Fruit fly (Drosophila melanogaster) whole organism, embryonic: ENCODE results near the gene CG43321.
A peak's percentile ranks its signal among the peaks of the same experiment; 100 is the strongest.

Experiments
- B-H1 ChIP-seq: fragments of 200-800 bp; sonication (Bioruptor generic); IDR thresholded peaks from 3 replicates; pipeline ENCODE4 v1.3.6; 2022; ENCODE audit warnings: missing biosample characterization, missing genetic modification characterization
- CG10209 ChIP-seq: fragments of 200-800 bp; sonication (Bioruptor generic); optimal IDR thresholded peaks from 3 replicates; lab custom pipeline; 2017; ENCODE audit warnings: missing biosample characterization, mild to moderate bottlenecking, missing genetic modification characterization, missing genetic modification reagents
- CG10979 ChIP-seq: fragments of 200-800 bp; sonication (Bioruptor generic); optimal IDR thresholded peaks from 2 replicates; lab custom pipeline; 2018; ENCODE audit warnings: missing biosample characterization, mild to moderate bottlenecking, missing genetic modification characterization, moderate library complexity
- CG12236 ChIP-seq: fragments of 200-800 bp; sonication (Bioruptor generic); optimal IDR thresholded peaks from 2 replicates; lab custom pipeline; 2016; ENCODE audit warnings: missing biosample characterization, missing genetic modification characterization
- CG14860 ChIP-seq: fragments of 200-800 bp; sonication (Bioruptor generic); IDR thresholded peaks from 3 replicates; pipeline ENCODE4 v1.3.6; 2022; ENCODE audit warnings: missing biosample characterization, missing genetic modification characterization; ENCODE audit not compliant: partially characterized antibody
- CG1602 ChIP-seq: fragments of 200-800 bp; sonication (Bioruptor generic); optimal IDR thresholded peaks from 3 replicates; lab custom pipeline; 2016; ENCODE audit warnings: missing biosample characterization, missing genetic modification characterization
- CG16779 ChIP-seq: fragments of 200-800 bp; sonication (Bioruptor generic); IDR thresholded peaks from 2 replicates; pipeline ENCODE4 v1.3.6; 2022; ENCODE audit warnings: missing biosample characterization, missing genetic modification characterization
- CG16813 ChIP-seq: fragments of 200-800 bp; sonication (Bioruptor generic); IDR thresholded peaks from 3 replicates; pipeline ENCODE4 v1.3.6; 2022; ENCODE audit warnings: missing biosample characterization, missing genetic modification characterization; ENCODE audit not compliant: partially characterized antibody
- CG17328 ChIP-seq: fragments of 200-800 bp; sonication (Bioruptor generic); IDR thresholded peaks from 2 replicates; pipeline ENCODE4 v1.3.6; 2022; ENCODE audit warnings: missing biosample characterization, missing genetic modification characterization
- CG17361 ChIP-seq: fragments of 200-800 bp; sonication (Bioruptor generic); IDR thresholded peaks from 3 replicates; pipeline ENCODE4 v1.3.6; 2022; ENCODE audit warnings: missing biosample characterization, missing genetic modification characterization
- CG1832 ChIP-seq: fragments of 200-800 bp; sonication (Bioruptor generic); optimal IDR thresholded peaks from 2 replicates; lab custom pipeline; 2017; ENCODE audit warnings: missing biosample characterization, mild to moderate bottlenecking, missing genetic modification characterization, inconsistent platforms
- CG2120 ChIP-seq: fragments of 200-800 bp; sonication (Bioruptor generic); optimal IDR thresholded peaks from 3 replicates; lab custom pipeline; 2016; ENCODE audit warnings: missing biosample characterization, missing genetic modification characterization
- CG2202 ChIP-seq: fragments of 200-800 bp; sonication (Bioruptor generic); optimal IDR thresholded peaks from 2 replicates; lab custom pipeline; 2018; ENCODE audit warnings: missing biosample characterization, mild to moderate bottlenecking, missing genetic modification characterization
- CG30403 ChIP-seq: fragments of 200-800 bp; sonication (Bioruptor generic); optimal IDR thresholded peaks from 3 replicates; lab custom pipeline; 2016; ENCODE audit warnings: missing biosample characterization, missing genetic modification characterization
- CG30431 ChIP-seq: fragments of 200-800 bp; sonication (Bioruptor generic); optimal IDR thresholded peaks from 2 replicates; lab custom pipeline; 2017; ENCODE audit warnings: missing biosample characterization, missing genetic modification characterization
- CG34224 ChIP-seq: fragments of 200-800 bp; sonication (Bioruptor generic); IDR thresholded peaks from 3 replicates; pipeline ENCODE4 v1.3.6; 2022; ENCODE audit warnings: missing biosample characterization, missing genetic modification characterization; ENCODE audit not compliant: partially characterized antibody
- CG34376 ChIP-seq: fragments of 200-800 bp; sonication (Bioruptor generic); optimal IDR thresholded peaks from 2 replicates; lab custom pipeline; 2018; ENCODE audit warnings: missing biosample characterization, mild to moderate bottlenecking, missing genetic modification characterization
- CG6765 ChIP-seq: fragments of 200-800 bp; sonication (Bioruptor generic); optimal IDR thresholded peaks from 3 replicates; lab custom pipeline; 2017; ENCODE audit warnings: missing biosample characterization, mild to moderate bottlenecking, missing genetic modification characterization
- CoRest ChIP-seq: fragments of 200-800 bp; sonication (Bioruptor generic); optimal IDR thresholded peaks from 3 replicates; lab custom pipeline; 2018; ENCODE audit warnings: missing biosample characterization, mild to moderate bottlenecking, missing genetic modification characterization, moderate library complexity
- Elba2 ChIP-seq: fragments of 200-800 bp; sonication (Bioruptor generic); optimal IDR thresholded peaks from 3 replicates; lab custom pipeline; 2016; ENCODE audit warnings: missing biosample characterization, missing genetic modification characterization
- Fer1 ChIP-seq: fragments of 200-800 bp; sonication (Bioruptor generic); optimal IDR thresholded peaks from 2 replicates; lab custom pipeline; 2017; ENCODE audit warnings: missing biosample characterization, mild to moderate bottlenecking, missing genetic modification characterization
- Hey ChIP-seq: fragments of 200-800 bp; sonication (Bioruptor generic); optimal IDR thresholded peaks from 3 replicates; lab custom pipeline; 2018; ENCODE audit warnings: missing biosample characterization, mild to moderate bottlenecking, missing genetic modification characterization
- Mad ChIP-seq: fragments of 200-800 bp; sonication (Bioruptor generic); optimal IDR thresholded peaks from 2 replicates; lab custom pipeline; 2016; ENCODE audit warnings: missing biosample characterization, missing genetic modification characterization
- Myb ChIP-seq: fragments of 200-800 bp; sonication (Bioruptor generic); optimal IDR thresholded peaks from 2 replicates; lab custom pipeline; 2016; ENCODE audit warnings: missing biosample characterization, missing genetic modification characterization
- NfI ChIP-seq: fragments of 200-800 bp; sonication (Bioruptor generic); optimal IDR thresholded peaks from 3 replicates; lab custom pipeline; 2018; ENCODE audit warnings: missing biosample characterization, mild to moderate bottlenecking, missing genetic modification characterization, moderate library complexity
- Rfx ChIP-seq: fragments of 200-800 bp; sonication (Bioruptor generic); IDR thresholded peaks from 2 replicates; pipeline ENCODE4 v1.3.6; 2022; ENCODE audit warnings: missing biosample characterization, missing genetic modification characterization
- Usf ChIP-seq: fragments of 200-800 bp; sonication (Bioruptor generic); optimal IDR thresholded peaks from 2 replicates; lab custom pipeline; 2017; ENCODE audit warnings: missing genotype, missing biosample characterization, missing genetic modification characterization
- abd-A ChIP-seq: fragments of 200-800 bp; sonication (Bioruptor generic); optimal IDR thresholded peaks from 3 replicates; lab custom pipeline; 2019; ENCODE audit warnings: missing biosample characterization, mild to moderate bottlenecking, missing genetic modification characterization, moderate library complexity
- br ChIP-seq: fragments of >200 bp; optimal IDR thresholded peaks from 2 replicates; lab custom pipeline; 2017
- cas ChIP-seq: fragments of 200-800 bp; sonication (Bioruptor generic); IDR thresholded peaks from 2 replicates; pipeline ENCODE4 v1.3.6; 2022; ENCODE audit warnings: missing biosample characterization, missing genetic modification characterization
- croc ChIP-seq: fragments of 200-800 bp; sonication (Bioruptor generic); conservative IDR thresholded peaks from 3 replicates; pipeline ENCODE4 v1.3.6; 2022; ENCODE audit warnings: missing biosample characterization, missing genetic modification characterization
- exex ChIP-seq: fragments of 200-800 bp; sonication (Bioruptor generic); optimal IDR thresholded peaks from 4 replicates; lab custom pipeline; 2018; ENCODE audit warnings: missing biosample characterization, mild to moderate bottlenecking, missing genetic modification characterization, moderate library complexity
- fd64A ChIP-seq: fragments of 200-800 bp; sonication (Bioruptor generic); optimal IDR thresholded peaks from 3 replicates; lab custom pipeline; 2018; ENCODE audit warnings: missing biosample characterization, mild to moderate bottlenecking, missing genetic modification characterization
- fru ChIP-seq: fragments of >200 bp; optimal IDR thresholded peaks from 2 replicates; lab custom pipeline; 2017
- fu2 ChIP-seq: fragments of 200-800 bp; sonication (Bioruptor generic); optimal IDR thresholded peaks from 2 replicates; lab custom pipeline; 2016; ENCODE audit warnings: missing biosample characterization, missing genetic modification characterization
- gem ChIP-seq: fragments of 200-800 bp; sonication (Bioruptor generic); optimal IDR thresholded peaks from 2 replicates; lab custom pipeline; 2019; ENCODE audit warnings: missing biosample characterization, mild to moderate bottlenecking, missing genetic modification characterization, moderate library complexity
- gsb ChIP-seq: fragments of 200-800 bp; sonication (Bioruptor generic); IDR thresholded peaks from 2 replicates; pipeline ENCODE4 v1.3.6; 2022; ENCODE audit warnings: missing biosample characterization, missing genetic modification characterization
- h ChIP-seq: fragments of >200 bp; optimal IDR thresholded peaks from 2 replicates; lab custom pipeline; 2017
- hb ChIP-seq: fragments of 200-800 bp; sonication (Bioruptor generic); IDR thresholded peaks from 3 replicates; pipeline ENCODE4 v1.3.6; 2022; ENCODE audit warnings: missing biosample characterization, missing genetic modification characterization; ENCODE audit not compliant: partially characterized antibody
- ind ChIP-seq: fragments of 200-800 bp; sonication (Bioruptor generic); optimal IDR thresholded peaks from 3 replicates; lab custom pipeline; 2016; ENCODE audit warnings: missing biosample characterization, missing genetic modification characterization
- lbe ChIP-seq: fragments of 200-800 bp; sonication (Bioruptor generic); optimal IDR thresholded peaks from 2 replicates; lab custom pipeline; 2016; ENCODE audit warnings: missing biosample characterization, mild to moderate bottlenecking, missing genetic modification characterization
- luna ChIP-seq: fragments of 200-800 bp; sonication (Bioruptor generic); optimal IDR thresholded peaks from 2 replicates; lab custom pipeline; 2016; ENCODE audit warnings: missing biosample characterization, missing genetic modification characterization
- mirr ChIP-seq: fragments of 200-800 bp; sonication (Bioruptor generic); optimal IDR thresholded peaks from 3 replicates; lab custom pipeline; 2018; ENCODE audit warnings: missing biosample characterization, mild to moderate bottlenecking, missing genetic modification characterization
- nmo ChIP-seq: fragments of 200-800 bp; sonication (Bioruptor generic); optimal IDR thresholded peaks from 2 replicates; lab custom pipeline; 2018; ENCODE audit warnings: missing biosample characterization, mild to moderate bottlenecking, missing genetic modification characterization, moderate library complexity
- pros ChIP-seq: fragments of 200-800 bp; sonication (Bioruptor generic); optimal IDR thresholded peaks from 3 replicates; lab custom pipeline; 2019; ENCODE audit warnings: missing biosample characterization, mild to moderate bottlenecking, missing genetic modification characterization, moderate library complexity
- rib ChIP-seq: fragments of 200-800 bp; sonication (Bioruptor generic); IDR thresholded peaks from 2 replicates; pipeline ENCODE4 v1.3.6; 2022; ENCODE audit warnings: missing biosample characterization, missing genetic modification characterization
- schlank ChIP-seq: fragments of 200-800 bp; sonication (Bioruptor generic); optimal IDR thresholded peaks from 2 replicates; lab custom pipeline; 2018; ENCODE audit warnings: missing biosample characterization, mild to moderate bottlenecking, missing genetic modification characterization
- sens ChIP-seq: fragments of 200-800 bp; sonication (Bioruptor generic); peaks from one replicate; lab custom pipeline; 2016; ENCODE audit warnings: missing biosample characterization, missing genetic modification characterization
- sna ChIP-seq: fragments of 200-800 bp; sonication (Bioruptor generic); IDR thresholded peaks from 2 replicates; pipeline ENCODE4 v1.3.6; 2022; ENCODE audit warnings: missing biosample characterization, missing genetic modification characterization; ENCODE audit not compliant: partially characterized antibody
- so ChIP-seq: fragments of 200-800 bp; sonication (Bioruptor generic); IDR thresholded peaks from 3 replicates; pipeline ENCODE4 v1.3.6; 2022; ENCODE audit warnings: missing biosample characterization, missing genetic modification characterization
- tap ChIP-seq: fragments of 200-800 bp; optimal IDR thresholded peaks from 3 replicates; lab custom pipeline; 2019; ENCODE audit warnings: missing biosample characterization, mild to moderate bottlenecking, missing genetic modification characterization, moderate library complexity
- z ChIP-seq: fragments of 200-800 bp; sonication (Bioruptor generic); IDR thresholded peaks from 3 replicates; pipeline ENCODE4 v1.3.6; 2022; ENCODE audit warnings: missing biosample characterization, missing genetic modification characterization

The CG43321 gene

DNA sequence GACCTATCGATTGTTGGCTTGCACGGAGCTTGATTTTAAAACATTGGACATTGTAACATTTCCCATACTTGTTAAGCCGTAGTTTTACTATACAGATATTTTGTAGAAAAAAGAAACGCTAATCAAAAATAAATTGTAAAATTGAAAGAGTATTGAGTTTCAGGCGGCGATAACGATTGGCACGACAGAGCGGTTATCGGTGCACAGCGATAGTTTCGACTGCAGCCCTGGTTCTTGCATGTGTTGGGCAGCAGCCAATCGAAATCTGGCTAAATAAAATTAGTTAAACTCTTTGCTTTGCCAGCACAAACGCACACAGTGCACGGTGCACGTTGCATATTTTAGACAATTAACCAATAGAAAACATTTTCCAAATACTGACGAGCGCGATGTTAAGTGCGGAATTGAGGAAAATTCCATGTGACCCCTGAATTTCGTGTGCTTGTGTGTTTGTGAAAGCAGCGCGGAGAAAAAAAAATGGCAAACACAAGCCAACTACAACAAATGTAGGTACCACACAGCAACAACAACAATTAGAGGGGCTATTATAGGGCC is 25.8 kb downstream of the CG43321 start, which contains the start of gene milt (continued):
- TF ChIP-seq h (lab: Kevin White, UChicago) (no peak), CG30431 (GFP tag; lab: Kevin White, UChicago) (no peak), CG14860 (GFP tag; lab: Robert Waterston, UW) (peak; percentile 77), luna (GFP tag; lab: Kevin White, UChicago) (no peak), croc (no peak), fu2 (GFP tag; lab: Kevin White, UChicago) (no peak), CG34224 (GFP tag; lab: Robert Waterston, UW) (peak; percentile 79), br (lab: Kevin White, UChicago) (no peak), CG17328 (GFP tag; lab: Robert Waterston, UW) (no peak), sna (GFP tag; lab: Robert Waterston, UW) (peak; percentile 76), exex (tag; lab: Kevin White, UChicago) (peak; percentile 12), lbe (no peak), abd-A (tag; lab: Kevin White, UChicago) (no peak), nmo (GFP tag; lab: Kevin White, UChicago) (peak; percentile 47), hb (peak; percentile 92), CoRest (tag; lab: Kevin White, UChicago) (no peak), fru (lab: Kevin White, UChicago) (no peak), CG34376 (GFP tag; lab: Kevin White, UChicago) (no peak), ind (no peak), B-H1 (GFP tag; lab: Robert Waterston, UW) (no peak), CG6765 (GFP tag; lab: Kevin White, UChicago) (no peak), CG2120 (peak; percentile 35), fd64A (GFP tag; lab: Kevin White, UChicago) (no peak), CG1602 (GFP tag; lab: Kevin White, UChicago) (no peak), pros (GFP tag; lab: Kevin White, UChicago) (no peak), rib (GFP tag; lab: Robert Waterston, UW) (no peak), CG12236 (GFP tag; lab: Kevin White, UChicago) (no peak), CG10209 (GFP tag; lab: Kevin White, UChicago) (no peak), Fer1 (GFP tag; lab: Kevin White, UChicago) (no peak), CG1832 (no peak), CG16813 (GFP tag; lab: Robert Waterston, UW) (peak; percentile 85), Elba2 (GFP tag; lab: Kevin White, UChicago) (no peak), Rfx (GFP tag; lab: Robert Waterston, UW) (peak; percentile 43; the same call in 1 of the 2 replicates), gsb (GFP tag; lab: Robert Waterston, UW) (no peak), CG17361 (GFP tag; lab: Robert Waterston, UW) (no peak), mirr (GFP tag; lab: Kevin White, UChicago) (no peak), z (GFP tag; lab: Robert Waterston, UW) (no peak), so (GFP tag; lab: Robert Waterston, UW) (peak; percentile 72; the same call in 2 of the 3 replicates), gem (tag; lab: Kevin White, UChicago) (no peak), Usf (no peak), NfI (GFP tag; lab: Kevin White, UChicago) (no peak), CG10979 (no peak), cas (no peak), sens (GFP tag; lab: Kevin White, UChicago) (peak; percentile 70), Mad (GFP tag; lab: Kevin White, UChicago) (no peak), CG16779 (GFP tag; lab: Robert Waterston, UW) (no peak), CG30403 (GFP tag; lab: Kevin White, UChicago) (peak; percentile 18), CG2202 (no peak), schlank (no peak), tap (tag; lab: Kevin White, UChicago) (no peak), Hey (tag; lab: Kevin White, UChicago) (no peak), Myb (GFP tag; lab: Kevin White, UChicago) (peak; percentile 33)
